Worm (Caenorhabditis elegans): ENCODE data around the gene acsd-1.

Gene acsd-1

ce11 chrIII:1179006-1179405, 62.7 kb downstream of the acsd-1 start:
- TF ChIP-seq K12H6.12 (tag; optimal IDR thresholded peaks at IDR 0.05) (no peak), tbx-9 (tag; optimal IDR thresholded peaks at IDR 0.05; ENCODE audit: borderline replicate concordance) (no peak), nfyb-1 (GFP tag; IDR thresholded peaks at IDR 0.05) (no peak), lin-54 (GFP tag; optimal IDR thresholded peaks at IDR 0.05) (no peak), gei-17 (GFP tag; optimal IDR thresholded peaks at IDR 0.05) (no peak), lsl-1 (GFP tag; optimal IDR thresholded peaks at IDR 0.05) (no peak), attf-3 (GFP tag; conservative IDR thresholded peaks at IDR 0.05) (no peak), ZK185.1 (tag; optimal IDR thresholded peaks at IDR 0.05; ENCODE audit: poor library complexity, severe bottlenecking) (no peak), dox-1 (GFP tag; IDR thresholded peaks at IDR 0.05) (no peak)

- TF ChIP-seq dpl-1 (GFP tag; optimal IDR thresholded peaks at IDR 0.05) = no peak
- no peak for TF ChIP-seq ztf-18 (tag; optimal IDR thresholded peaks at IDR 0.05)
- TF ChIP-seq ztf-28 (GFP tag; IDR thresholded peaks at IDR 0.05) = no peak
- no peak for TF ChIP-seq ceh-91 (GFP tag; IDR thresholded peaks at IDR 0.05)
- no peak for TF ChIP-seq madf-10 (tag; optimal IDR thresholded peaks at IDR 0.05)
- no peak for TF ChIP-seq rpc-1 (optimal IDR thresholded peaks at IDR 0.05)
- no peak for TF ChIP-seq rpc-1 (tag; optimal IDR thresholded peaks at IDR 0.05)
- TF ChIP-seq cebp-2 (GFP tag; IDR thresholded peaks at IDR 0.05) = no peak
- TF ChIP-seq madf-3 (GFP tag; IDR thresholded peaks at IDR 0.05) = no peak
- no peak for TF ChIP-seq rcor-1 (GFP tag; IDR thresholded peaks at IDR 0.05)
- no peak for TF ChIP-seq mcd-1 (GFP tag; IDR thresholded peaks at IDR 0.05)
- TF ChIP-seq ztf-25 (GFP tag; IDR thresholded peaks at IDR 0.05) = no peak
- no peak for TF ChIP-seq lsl-1 (GFP tag; optimal IDR thresholded peaks at IDR 0.05)
- TF ChIP-seq ceh-40 (GFP tag; IDR thresholded peaks at IDR 0.05) = no peak
- no peak for TF ChIP-seq Y79H2A.3 (GFP tag; conservative IDR thresholded peaks at IDR 0.05)
- no peak for TF ChIP-seq hsf-1 (GFP tag; IDR thresholded peaks at IDR 0.05)
- no peak for TF ChIP-seq nhr-80 (tag; optimal IDR thresholded peaks at IDR 0.05)
Measured at ce11 chrIII:1181756-1182155, 65.5 kb downstream of the acsd-1 start, which contains the start of gene nspg-8. TSS of gene nspg-8 (plus strand) at chrIII:1182056.
